Fruit fly (Drosophila melanogaster) whole organism, adult: ENCODE data around the gene Lectin-galC1.

Experiments
- CG11617 ChIP-seq: fragments of 200-800 bp; sonication (Bioruptor generic); optimal IDR thresholded peaks from 2 replicates; lab custom pipeline; 2017; ENCODE audit warnings: mild to moderate bottlenecking, missing biosample characterization, missing genetic modification reagents, missing genetic modification characterization
- CG12768 ChIP-seq: fragments of 200-800 bp; sonication (Bioruptor generic); optimal IDR thresholded peaks from 2 replicates; lab custom pipeline; 2017; ENCODE audit warnings: missing biosample characterization, missing genetic modification characterization, mild to moderate bottlenecking, moderate library complexity, missing genetic modification reagents
- CG14711 ChIP-seq: fragments of 200-800 bp; sonication (Bioruptor generic); optimal IDR thresholded peaks from 2 replicates; lab custom pipeline; 2018; ENCODE audit warnings: missing biosample characterization, mild to moderate bottlenecking, missing genetic modification characterization, moderate library complexity
- CG5204 ChIP-seq: fragments of 200-800 bp; sonication (Bioruptor generic); optimal IDR thresholded peaks from 2 replicates; lab custom pipeline; 2016; ENCODE audit warnings: missing biosample characterization, missing genetic modification characterization
- CG7045 ChIP-seq: fragments of 200-800 bp; sonication (Bioruptor generic); optimal IDR thresholded peaks from 2 replicates; lab custom pipeline; 2017; ENCODE audit warnings: missing biosample characterization, mild to moderate bottlenecking, missing genetic modification characterization
- CG7101 ChIP-seq: fragments of 200-800 bp; sonication (Bioruptor generic); optimal IDR thresholded peaks from 2 replicates; lab custom pipeline; 2018; ENCODE audit warnings: missing biosample characterization, mild to moderate bottlenecking, missing genetic modification characterization, moderate library complexity
- Mnt ChIP-seq: fragments of 200-800 bp; sonication (Bioruptor generic); optimal IDR thresholded peaks from 2 replicates; lab custom pipeline; 2016; ENCODE audit warnings: missing biosample characterization, mild to moderate bottlenecking, missing genetic modification characterization
- bab1 ChIP-seq: fragments of 200-800 bp; sonication (Bioruptor generic); optimal IDR thresholded peaks from 3 replicates; lab custom pipeline; 2019; ENCODE audit warnings: missing biosample characterization, mild to moderate bottlenecking, missing genetic modification characterization, moderate library complexity
- cic ChIP-seq: fragments of 200-800 bp; sonication (Bioruptor generic); optimal IDR thresholded peaks from 2 replicates; lab custom pipeline; 2017; ENCODE audit warnings: missing biosample characterization, mild to moderate bottlenecking, missing genetic modification characterization, moderate library complexity
- kay ChIP-seq: fragments of 200-800 bp; sonication (Bioruptor generic); peaks from one replicate; lab custom pipeline; 2016; ENCODE audit warnings: missing biosample characterization, missing genetic modification characterization, borderline replicate concordance
- ovo ChIP-seq: fragments of 200-800 bp; sonication (Bioruptor generic); optimal IDR thresholded peaks from 2 replicates; lab custom pipeline; 2016; ENCODE audit warnings: missing biosample characterization, missing genetic modification characterization
- pad ChIP-seq: fragments of 200-800 bp; sonication (Bioruptor generic); optimal IDR thresholded peaks from 3 replicates; lab custom pipeline; 2017; ENCODE audit warnings: missing biosample characterization, missing genetic modification characterization, mild to moderate bottlenecking, moderate library complexity, missing genetic modification reagents
- toe ChIP-seq: fragments of 200-800 bp; sonication (Bioruptor generic); optimal IDR thresholded peaks from 2 replicates; lab custom pipeline; 2016; ENCODE audit warnings: missing biosample characterization, missing genetic modification characterization

DNA sequence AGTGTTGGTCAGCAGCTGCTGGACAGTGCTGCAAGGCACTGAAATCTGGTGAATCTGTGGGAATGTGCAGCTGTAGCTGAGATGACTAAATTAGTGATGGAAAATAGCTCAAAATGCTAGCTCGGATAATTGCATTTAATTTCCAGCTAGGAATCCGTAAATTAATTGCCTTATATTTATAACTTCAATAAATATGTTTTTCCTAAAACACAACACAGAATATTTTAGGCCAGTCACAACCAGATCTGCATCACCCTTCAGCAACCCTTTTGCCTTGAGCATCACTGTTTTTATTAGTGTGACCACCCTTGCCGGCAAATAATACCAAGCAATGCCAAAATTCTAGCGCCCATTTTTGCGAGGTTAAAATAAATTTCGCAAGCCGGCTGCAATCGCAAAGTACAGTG is 27.5 kb downstream of the Lectin-galC1 start, which contains the start of gene Hs2st:
- peak; percentile 91 for TF ChIP-seq Mnt (GFP tag; lab: Kevin White, UChicago)
- peak; percentile 92 for TF ChIP-seq ovo
- peak; percentile 96 for TF ChIP-seq CG5204 (GFP tag; lab: Kevin White, UChicago)
- TF ChIP-seq kay = no peak
- peak; percentile 79 for TF ChIP-seq cic (GFP tag; lab: Kevin White, UChicago)
- TF ChIP-seq toe (GFP tag; lab: Kevin White, UChicago) = peak; percentile 98
- peak; percentile 88 for TF ChIP-seq pad (GFP tag; lab: Kevin White, UChicago)
- TF ChIP-seq CG12768 (GFP tag; lab: Kevin White, UChicago) = peak; percentile 95
- TF ChIP-seq CG14711 (tag; lab: Kevin White, UChicago) = peak; percentile 96
- TF ChIP-seq bab1 = peak; percentile 91
- TF ChIP-seq CG11617 (GFP tag; lab: Kevin White, UChicago) = peak; percentile 95
- TF ChIP-seq CG7045 (GFP tag; lab: Kevin White, UChicago) = peak; percentile 90
- TF ChIP-seq CG7101 (tag; lab: Kevin White, UChicago) = peak; percentile 92
